Fruit fly (Drosophila melanogaster) whole organism, larva: ENCODE measurements around the gene Csl4.

ENCODE experiments used
- noc ChIP-seq: fragments of 200-800 bp; sonication (Bioruptor generic); optimal IDR thresholded peaks from 3 replicates; lab custom pipeline; 2019; ENCODE audit warnings: missing biosample characterization, mild to moderate bottlenecking, missing genetic modification characterization, moderate library complexity

Csl4 gene

dm6 chr2L:11123499-11123898 lies at the start of gene Csl4, which contains the start of gene Nup160:
Gene Csl4, minus strand, starts transcription at chr2L:11123567.
Gene Nup160, plus strand, starts transcription at chr2L:11123777.
- no peak for TF ChIP-seq noc

- no peak for TF ChIP-seq noc
Measured at dm6 chr2L:11171615-11172356, 48.4 kb upstream of the Csl4 start, which contains the start of gene Vm32E. Gene Vm32E, minus strand, starts transcription at chr2L:11171665.

dm6 chr2L:11170549-11170948 lies 47.2 kb upstream of the Csl4 start:
- TF ChIP-seq noc, result no peak

dm6 chr2L:11169904-11170303 lies 46.5 kb upstream of the Csl4 start:
- no peak for TF ChIP-seq noc

- TF ChIP-seq noc, result no peak
Measured at dm6 chr2L:11168684-11169549, 45.5 kb upstream of the Csl4 start.

- TF ChIP-seq noc, result no peak
Measured at dm6 chr2L:11167997-11168396, 44.6 kb upstream of the Csl4 start.

- peak; percentile 68 for TF ChIP-seq noc
Measured at dm6 chr2L:11155166-11155958, 32.0 kb upstream of the Csl4 start, which contains the start of gene CG6287. Gene CG6287, minus strand, starts transcription at chr2L:11155721.

- TF ChIP-seq noc, result no peak
Measured at dm6 chr2L:11148969-11149368, 25.6 kb upstream of the Csl4 start, which contains the start of gene Gyc32E. Gene Gyc32E, minus strand, starts transcription at chr2L:11149101.

- TF ChIP-seq noc, result no peak
Measured at dm6 chr2L:11145317-11145716, 21.9 kb upstream of the Csl4 start, which contains the start of gene CG31867. Gene CG31867, minus strand, starts transcription at chr2L:11145417.

dm6 chr2L:11136093-11136492 lies 12.7 kb upstream of the Csl4 start, which contains the start of gene hgo:
Gene hgo, plus strand, starts transcription at chr2L:11136393.
- TF ChIP-seq noc, result no peak

- TF ChIP-seq noc, result no peak
Measured at dm6 chr2L:11130151-11131008, 7.0 kb upstream of the Csl4 start, which contains the start of the genes RfC38 and CG4751. Gene RfC38, minus strand, starts transcription at chr2L:11130645. Gene CG4751, plus strand, starts transcription at chr2L:11130737.

dm6 chr2L:11121614-11122013 lies 1.8 kb downstream of the Csl4 start, which contains the start of gene Dnaaf4:
Gene Dnaaf4, minus strand, starts transcription at chr2L:11121714.
- no peak for TF ChIP-seq noc

- TF ChIP-seq noc, result no peak
Measured at dm6 chr2L:11119966-11120517, 3.3 kb downstream of the Csl4 start, which contains the start of gene CG6230. Gene CG6230, minus strand, starts transcription at chr2L:11120319.

dm6 chr2L:11113714-11114113 lies 9.7 kb downstream of the Csl4 start, which contains the start of gene Gr32a:
Gene Gr32a, plus strand, starts transcription at chr2L:11114014.
- TF ChIP-seq noc, result no peak
